In genomic region chrIII:9818763-9819162, ce11 we compare ENCODE assay signal across 5 worm cellular contexts.
TF ChIP-seq lines count a peak whose summit lies in the region.

Gene panl-3, plus strand, starts transcription at chrIII:9819056.

TF ChIP-seq in whole organism, L1 larva, 84 proteins besides CTCF, POLR2A, EP300 and RAD21 (continues in another document):
- peak; percentile 83 for TF ChIP-seq snu-23 (GFP tag; optimal IDR thresholded peaks at IDR 0.05; lab: Kevin White, UChicago)
- TF ChIP-seq Y116A8C.19 (tag; optimal IDR thresholded peaks at IDR 0.05; lab: Kevin White, UChicago; ENCODE audit: borderline replicate concordance), result no peak
- TF ChIP-seq sptf-1 (tag; optimal IDR thresholded peaks at IDR 0.05; lab: Kevin White, UChicago), result no peak
- TF ChIP-seq ceh-88 (GFP tag; IDR thresholded peaks at IDR 0.05; lab: Robert Waterston, UW), result no peak
- TF ChIP-seq grh-1 (GFP tag; IDR thresholded peaks at IDR 0.05; lab: Robert Waterston, UW), result no peak
- TF ChIP-seq unc-98 (GFP tag; IDR thresholded peaks at IDR 0.05; lab: Robert Waterston, UW), result no peak
- peak; percentile 73 for TF ChIP-seq mab-9 (GFP tag; IDR thresholded peaks at IDR 0.05; lab: Robert Waterston, UW)
- TF ChIP-seq unc-130 (tag; optimal IDR thresholded peaks at IDR 0.05; lab: Kevin White, UChicago), result peak; percentile 94
- no peak for TF ChIP-seq sox-4 (tag; optimal IDR thresholded peaks at IDR 0.05; lab: Kevin White, UChicago)
- TF ChIP-seq ceh-82 (tag; optimal IDR thresholded peaks at IDR 0.05; lab: Kevin White, UChicago), result peak; percentile 10 to 57 (median 38)
- peak; percentile 10 for TF ChIP-seq elt-2 (tag; optimal IDR thresholded peaks at IDR 0.05; lab: Kevin White, UChicago)
- peak; percentile 82 for TF ChIP-seq rnt-1 (tag; optimal IDR thresholded peaks at IDR 0.05; lab: Kevin White, UChicago)
- peak; percentile 79 for TF ChIP-seq C16A3.4 (tag; optimal IDR thresholded peaks at IDR 0.05; lab: Kevin White, UChicago)
- peak; percentile 71 to 85 for TF ChIP-seq lin-35 (GFP tag; optimal IDR thresholded peaks at IDR 0.05; lab: Kevin White, UChicago)
- peak; percentile 68 for TF ChIP-seq nhr-85 (tag; lab: Kevin White, UChicago)
- no peak for TF ChIP-seq zag-1 (tag; optimal IDR thresholded peaks at IDR 0.05; lab: Kevin White, UChicago)
- peak; percentile 55 for TF ChIP-seq nhr-19 (GFP tag; conservative IDR thresholded peaks at IDR 0.05; lab: Robert Waterston, UW)
- TF ChIP-seq ztf-4 (tag; optimal IDR thresholded peaks at IDR 0.05; lab: Kevin White, UChicago), result peak; percentile 51
- TF ChIP-seq nhr-237 (tag; optimal IDR thresholded peaks at IDR 0.05; lab: Kevin White, UChicago), result no peak

TF ChIP-seq in whole organism, L3 larva, 47 proteins besides CTCF, POLR2A, EP300 and RAD21 (continues in another document):
- TF ChIP-seq eor-1 (tag; optimal IDR thresholded peaks at IDR 0.05; lab: Kevin White, UChicago) (no peak), hmg-11 (tag; optimal IDR thresholded peaks at IDR 0.05; lab: Kevin White, UChicago) (peak; percentile 54), pha-4 (tag; optimal IDR thresholded peaks at IDR 0.05; lab: Kevin White, UChicago) (peak; percentile 48), ZK546.5 (tag; optimal IDR thresholded peaks at IDR 0.05; lab: Kevin White, UChicago) (no peak), mdl-1 (tag; optimal IDR thresholded peaks at IDR 0.05; lab: Kevin White, UChicago) (peak; percentile 36), nhr-43 (tag; optimal IDR thresholded peaks at IDR 0.05; lab: Kevin White, UChicago; ENCODE audit: poor library complexity, severe bottlenecking) (peak; percentile 14), lsy-12 (tag; optimal IDR thresholded peaks at IDR 0.05; lab: Kevin White, UChicago) (peak; percentile 54), ama-1 (optimal IDR thresholded peaks at IDR 0.05; lab: Kevin White, UChicago) (peak; percentile 60), elt-2 (tag; optimal IDR thresholded peaks at IDR 0.05; lab: Kevin White, UChicago) (peak; percentile 26), pqm-1 (tag; optimal IDR thresholded peaks at IDR 0.05; lab: Kevin White, UChicago) (no peak), egl-5 (tag; optimal IDR thresholded peaks at IDR 0.05; lab: Kevin White, UChicago) (peak; percentile 78), snpc-4 (tag; optimal IDR thresholded peaks at IDR 0.05; lab: Kevin White, UChicago) (peak; percentile 20), nfya-1 (tag; optimal IDR thresholded peaks at IDR 0.05; lab: Kevin White, UChicago; ENCODE audit: insufficient read depth) (peak; percentile 74), ztf-4 (tag; optimal IDR thresholded peaks at IDR 0.05; lab: Kevin White, UChicago) (no peak), tbx-2 (tag; optimal IDR thresholded peaks at IDR 0.05; lab: Kevin White, UChicago) (no peak), nhr-23 (tag; optimal IDR thresholded peaks at IDR 0.05; lab: Kevin White, UChicago) (peak; percentile 68), lin-15B (tag; optimal IDR thresholded peaks at IDR 0.05; lab: Kevin White, UChicago) (peak; percentile 56), elt-1 (tag; optimal IDR thresholded peaks at IDR 0.05; lab: Kevin White, UChicago) (peak; percentile 27), zag-1 (tag; optimal IDR thresholded peaks at IDR 0.05; lab: Kevin White, UChicago) (no peak)

TF ChIP-seq in whole organism, early embryonic, 17 proteins besides CTCF, POLR2A, EP300 and RAD21:
- TF ChIP-seq hnd-1 (tag; optimal IDR thresholded peaks at IDR 0.05; lab: Kevin White, UChicago) (no peak), tbx-37 (GFP tag; conservative IDR thresholded peaks at IDR 0.05; lab: Robert Waterston, UW) (no peak), ceh-13 (GFP tag; optimal IDR thresholded peaks at IDR 0.05; lab: Kevin White, UChicago) (no peak), hmg-4 (GFP tag; optimal IDR thresholded peaks at IDR 0.05; lab: Kevin White, UChicago) (peak; percentile 45), scrt-1 (GFP tag; IDR thresholded peaks at IDR 0.05; lab: Robert Waterston, UW) (peak; percentile 65; the same call in 1 of the 2 replicates), aly-1 (tag; optimal IDR thresholded peaks at IDR 0.05; lab: Kevin White, UChicago) (peak; percentile 57)

TF ChIP-seq in whole organism, midembryonic, 9 proteins besides CTCF, POLR2A, EP300 and RAD21:
- TF ChIP-seq med-1 (GFP tag; optimal IDR thresholded peaks at IDR 0.05; lab: Kevin White, UChicago; ENCODE audit: insufficient read depth) (no peak), ztf-23 (GFP tag; IDR thresholded peaks at IDR 0.05; lab: Robert Waterston, UW) (peak; percentile 70; the same call in 1 of the 2 replicates)

TF ChIP-seq in whole organism, young adult, 124 proteins besides CTCF, POLR2A, EP300 and RAD21:
- TF ChIP-seq dpl-1 (GFP tag; optimal IDR thresholded peaks at IDR 0.05; lab: Kevin White, UChicago) (peak; percentile 0), hsf-1 (GFP tag; IDR thresholded peaks at IDR 0.05; lab: Robert Waterston, UW) (peak; percentile 26; the same call in 1 of the 2 replicates), nfyb-1 (GFP tag; IDR thresholded peaks at IDR 0.05; lab: Robert Waterston, UW) (0 out of 2 replicates have a peak, but pooled peaks have one; percentile 18), rcor-1 (GFP tag; IDR thresholded peaks at IDR 0.05; lab: Robert Waterston, UW) (peak; percentile 43; the same call in 1 of the 2 replicates), K12H6.12 (tag; optimal IDR thresholded peaks at IDR 0.05; lab: Kevin White, UChicago) (peak; percentile 56), mcd-1 (GFP tag; IDR thresholded peaks at IDR 0.05; lab: Robert Waterston, UW) (peak; percentile 46; the same call in 1 of the 2 replicates), ama-1 (optimal IDR thresholded peaks at IDR 0.05; lab: Kevin White, UChicago) (peak; percentile 22), ama-1 (GFP tag; optimal IDR thresholded peaks at IDR 0.05; lab: Kevin White, UChicago) (no peak), pbrm-1 (GFP tag; IDR thresholded peaks at IDR 0.05; lab: Robert Waterston, UW) (0 out of 2 replicates have a peak, but pooled peaks have one; percentile 12), attf-5 (GFP tag; optimal IDR thresholded peaks at IDR 0.05; lab: Kevin White, UChicago) (peak; percentile 88), die-1 (tag; optimal IDR thresholded peaks at IDR 0.05; lab: Kevin White, UChicago) (no peak), tbp1 (GFP tag; optimal IDR thresholded peaks at IDR 0.05; lab: Kevin White, UChicago) (no peak), lin-54 (GFP tag; optimal IDR thresholded peaks at IDR 0.05; lab: Kevin White, UChicago) (peak; percentile 36), somi-1 (GFP tag; optimal IDR thresholded peaks at IDR 0.05; lab: Kevin White, UChicago) (peak; percentile 36), ztf-18 (tag; optimal IDR thresholded peaks at IDR 0.05; lab: Kevin White, UChicago) (peak; percentile 31), ceh-79 (tag; optimal IDR thresholded peaks at IDR 0.05; lab: Kevin White, UChicago) (no peak), let-607 (tag; optimal IDR thresholded peaks at IDR 0.05; lab: Kevin White, UChicago) (peak; percentile 39 to 46), lin-40 (tag; optimal IDR thresholded peaks at IDR 0.05; lab: Kevin White, UChicago) (peak; percentile 37), ztf-6 (GFP tag; IDR thresholded peaks at IDR 0.05; lab: Robert Waterston, UW) (0 out of 2 replicates have a peak, but pooled peaks have one; percentile 66), D2030.7 (GFP tag; IDR thresholded peaks at IDR 0.05; lab: Robert Waterston, UW) (0 out of 2 replicates have a peak, but pooled peaks have one; percentile 19), ztf-26 (tag; optimal IDR thresholded peaks at IDR 0.05; lab: Kevin White, UChicago) (peak; percentile 4), nhr-80 (tag; optimal IDR thresholded peaks at IDR 0.05; lab: Kevin White, UChicago) (peak; percentile 44), snpc-3.4 (tag; optimal IDR thresholded peaks at IDR 0.05; lab: Kevin White, UChicago) (no peak), chd-7 (tag; optimal IDR thresholded peaks at IDR 0.05; lab: Kevin White, UChicago) (peak; percentile 52), cebp-1 (GFP tag; IDR thresholded peaks at IDR 0.05; lab: Robert Waterston, UW) (peak; percentile 47; the same call in 1 of the 2 replicates), cebp-1 (tag; optimal IDR thresholded peaks at IDR 0.05; lab: Kevin White, UChicago) (peak; percentile 64), mxl-1 (tag; optimal IDR thresholded peaks at IDR 0.05; lab: Kevin White, UChicago) (no peak), snpc-4 (GFP tag; optimal IDR thresholded peaks at IDR 0.05; lab: Kevin White, UChicago) (no peak), snpc-4 (tag; optimal IDR thresholded peaks at IDR 0.05; lab: Kevin White, UChicago) (peak in 2 of 4 experiments; percentile 31 to 38), hmg-1.2 (GFP tag; IDR thresholded peaks at IDR 0.05; lab: Robert Waterston, UW) (peak; percentile 46; the same call in 1 of the 2 replicates), B0336.3 (GFP tag; IDR thresholded peaks at IDR 0.05; lab: Robert Waterston, UW) (no peak; the same call in 1 of the 2 replicates), zfh-2 (GFP tag; conservative IDR thresholded peaks at IDR 0.05; lab: Robert Waterston, UW) (peak; percentile 83), F39B2.1 (GFP tag; IDR thresholded peaks at IDR 0.05; lab: Robert Waterston, UW) (no peak), dox-1 (GFP tag; IDR thresholded peaks at IDR 0.05; lab: Robert Waterston, UW) (0 out of 2 replicates have a peak, but pooled peaks have one; percentile 26), sptf-2 (GFP tag; optimal IDR thresholded peaks at IDR 0.05; lab: Kevin White, UChicago) (no peak), F23B12.7 (tag; optimal IDR thresholded peaks at IDR 0.05; lab: Kevin White, UChicago; ENCODE audit: insufficient read depth) (peak; percentile 41), ceh-27 (GFP tag; optimal IDR thresholded peaks at IDR 0.05; lab: Kevin White, UChicago) (peak; percentile 49)
TF ChIP-seq in whole organism, young adult: peak in this region for 26.

Comparison
In these comparisons a context has a peak if more than half of its experiments do, and no peak if none do; other contexts are left out.
1. Of the 8 proteins assayed by ChIP-seq in both whole organism, young adult and whole organism, L1 larva: peak only in whole organism, young adult: none; only in whole organism, L1 larva: efl-1, lin-35, nhr-90 and unc-130; in both: dpl-1; in neither: 1; mixed calls (peak in some experiments, not most) for 2.